Worm (Caenorhabditis elegans): ENCODE measurements around the gene rol-3.

The rol-3 gene

DNA sequence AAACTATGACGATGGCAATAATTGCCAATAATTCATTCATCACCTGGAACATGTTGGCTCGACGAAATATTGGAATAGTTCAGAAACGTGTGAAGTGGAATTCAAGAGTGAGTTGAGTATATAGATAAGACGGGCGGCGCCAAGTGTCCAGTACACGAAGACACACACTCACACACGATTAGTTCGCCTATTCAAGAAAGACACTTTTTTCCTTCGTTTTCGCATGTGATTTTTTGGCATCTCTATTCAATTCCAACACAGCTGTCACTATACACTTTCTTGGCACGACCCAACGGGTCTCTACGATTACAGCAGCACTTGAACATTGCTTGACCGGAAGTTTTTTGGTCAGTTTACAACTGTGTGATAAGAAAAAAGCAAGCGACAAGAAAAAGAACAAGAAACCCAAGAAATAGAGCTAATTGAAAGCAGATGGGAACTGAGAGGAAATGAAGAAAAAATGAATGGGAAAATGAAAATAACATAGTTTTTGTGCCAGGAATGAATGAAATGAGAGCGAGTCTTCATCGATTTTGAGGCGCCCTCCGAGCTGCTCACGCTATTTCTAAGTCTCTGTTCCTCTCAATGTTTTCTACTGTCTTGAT is 20.4 kb downstream of the rol-3 start, which contains the start of gene K07C11.8:
K07C11.8 (minus strand) TSS at position 224 of the 605 bp plus-strand sequence.
- no peak for TF ChIP-seq alr-1 (tag; optimal IDR thresholded peaks at IDR 0.05)
- TF ChIP-seq Y55F3AM.14 (GFP tag; optimal IDR thresholded peaks at IDR 0.05): no peak
- no peak for TF ChIP-seq blmp-1 (tag; optimal IDR thresholded peaks at IDR 0.05; ENCODE audit: insufficient read depth)
- no peak for TF ChIP-seq nhr-21 (tag; optimal IDR thresholded peaks at IDR 0.05)
- no peak for TF ChIP-seq gmeb-1 (tag; optimal IDR thresholded peaks at IDR 0.05)
- TF ChIP-seq skn-1 (tag; optimal IDR thresholded peaks at IDR 0.05): no peak
- no peak for TF ChIP-seq crh-2 (tag; optimal IDR thresholded peaks at IDR 0.05)
- TF ChIP-seq zag-1 (tag; optimal IDR thresholded peaks at IDR 0.05): no peak
- no peak for TF ChIP-seq nhr-6 (tag; optimal IDR thresholded peaks at IDR 0.05)
- TF ChIP-seq fos-1 (tag; optimal IDR thresholded peaks at IDR 0.05): peak; percentile 11
- peak; percentile 39 for TF ChIP-seq unc-55 (GFP tag; optimal IDR thresholded peaks at IDR 0.05)
- TF ChIP-seq nhr-23 (tag; optimal IDR thresholded peaks at IDR 0.05): no peak
- TF ChIP-seq aly-2 (tag; optimal IDR thresholded peaks at IDR 0.05): no peak
- TF ChIP-seq unc-39 (tag; optimal IDR thresholded peaks at IDR 0.05): no peak
- TF ChIP-seq ceh-16 (tag; optimal IDR thresholded peaks at IDR 0.05): no peak
- no peak for TF ChIP-seq peb-1 (tag; optimal IDR thresholded peaks at IDR 0.05)

DNA sequence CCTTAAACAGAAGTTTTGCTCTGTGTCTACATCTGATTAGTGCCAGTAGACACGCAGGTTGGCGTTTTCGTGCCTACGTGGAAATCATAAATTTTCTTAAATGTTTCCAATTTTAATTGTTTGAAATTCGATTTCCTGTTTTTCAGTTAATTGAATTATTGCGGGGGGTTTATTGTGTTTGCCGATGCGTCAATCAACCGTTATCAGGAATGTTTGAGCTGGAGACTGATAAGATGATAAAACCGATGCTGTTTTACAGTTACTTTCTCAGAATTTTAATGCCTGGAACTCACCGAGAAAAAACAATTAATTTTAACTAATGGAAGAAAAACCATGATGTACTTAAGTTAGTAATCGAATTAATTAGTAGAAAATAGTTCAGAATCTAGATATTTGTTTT is 21.1 kb downstream of the rol-3 start:
- TF ChIP-seq gmeb-1 (tag; optimal IDR thresholded peaks at IDR 0.05): peak; percentile 23
- no peak for TF ChIP-seq nhr-129 (tag; optimal IDR thresholded peaks at IDR 0.05)
- no peak for TF ChIP-seq lin-13 (GFP tag; optimal IDR thresholded peaks at IDR 0.05)
- no peak for TF ChIP-seq ztf-1 (GFP tag; conservative IDR thresholded peaks at IDR 0.05)
- no peak for TF ChIP-seq nhr-6 (tag; optimal IDR thresholded peaks at IDR 0.05)
- TF ChIP-seq ceh-82 (tag; optimal IDR thresholded peaks at IDR 0.05): no peak
- no peak for TF ChIP-seq mbf-1 (tag; optimal IDR thresholded peaks at IDR 0.05)
- TF ChIP-seq peb-1 (tag; optimal IDR thresholded peaks at IDR 0.05): no peak
- no peak for TF ChIP-seq nhr-23 (tag; optimal IDR thresholded peaks at IDR 0.05)
- TF ChIP-seq nhr-25 (tag; optimal IDR thresholded peaks at IDR 0.05): no peak
- no peak for TF ChIP-seq dmd-4 (tag; optimal IDR thresholded peaks at IDR 0.05)
- no peak for TF ChIP-seq elt-1 (tag; optimal IDR thresholded peaks at IDR 0.05)
- no peak for TF ChIP-seq zag-1 (tag; optimal IDR thresholded peaks at IDR 0.05)
- TF ChIP-seq F13H6.1 (tag; optimal IDR thresholded peaks at IDR 0.05): peak; percentile 13
- no peak for TF ChIP-seq sem-4 (tag; optimal IDR thresholded peaks at IDR 0.05)
- TF ChIP-seq crh-2 (tag; optimal IDR thresholded peaks at IDR 0.05): peak; percentile 12
- peak; percentile 23 for TF ChIP-seq sma-9 (GFP tag; optimal IDR thresholded peaks at IDR 0.05)
- no peak for TF ChIP-seq sma-9 (tag; optimal IDR thresholded peaks at IDR 0.05)
- no peak for TF ChIP-seq R02D3.7 (tag; optimal IDR thresholded peaks at IDR 0.05)
- TF ChIP-seq blmp-1 (tag; optimal IDR thresholded peaks at IDR 0.05; ENCODE audit: insufficient read depth): no peak
- TF ChIP-seq nhr-237 (tag; optimal IDR thresholded peaks at IDR 0.05): no peak
- no peak for TF ChIP-seq ztf-11 (tag; optimal IDR thresholded peaks at IDR 0.05)
- TF ChIP-seq alr-1 (tag; optimal IDR thresholded peaks at IDR 0.05): no peak
- no peak for TF ChIP-seq lin-11 (tag; optimal IDR thresholded peaks at IDR 0.05)
- peak; percentile 71 for TF ChIP-seq fos-1 (tag; optimal IDR thresholded peaks at IDR 0.05)
- TF ChIP-seq aly-2 (tag; optimal IDR thresholded peaks at IDR 0.05): no peak
- no peak for TF ChIP-seq nhr-11 (tag; optimal IDR thresholded peaks at IDR 0.05)
- no peak for TF ChIP-seq unc-55 (GFP tag; optimal IDR thresholded peaks at IDR 0.05)
- TF ChIP-seq lsy-2 (tag; optimal IDR thresholded peaks at IDR 0.05): no peak
- TF ChIP-seq Y55F3AM.14 (GFP tag; optimal IDR thresholded peaks at IDR 0.05): no peak
- no peak for TF ChIP-seq C34F6.9 (tag; optimal IDR thresholded peaks at IDR 0.05)
- no peak for TF ChIP-seq egl-27 (tag; optimal IDR thresholded peaks at IDR 0.05)
- TF ChIP-seq snpc-4 (tag; optimal IDR thresholded peaks at IDR 0.05): no peak
- TF ChIP-seq ztf-4 (tag; optimal IDR thresholded peaks at IDR 0.05): no peak
- TF ChIP-seq unc-39 (tag; optimal IDR thresholded peaks at IDR 0.05): no peak
- TF ChIP-seq unc-62 (GFP tag; optimal IDR thresholded peaks at IDR 0.05): no peak
- no peak for TF ChIP-seq mdl-1 (tag; optimal IDR thresholded peaks at IDR 0.05)

DNA sequence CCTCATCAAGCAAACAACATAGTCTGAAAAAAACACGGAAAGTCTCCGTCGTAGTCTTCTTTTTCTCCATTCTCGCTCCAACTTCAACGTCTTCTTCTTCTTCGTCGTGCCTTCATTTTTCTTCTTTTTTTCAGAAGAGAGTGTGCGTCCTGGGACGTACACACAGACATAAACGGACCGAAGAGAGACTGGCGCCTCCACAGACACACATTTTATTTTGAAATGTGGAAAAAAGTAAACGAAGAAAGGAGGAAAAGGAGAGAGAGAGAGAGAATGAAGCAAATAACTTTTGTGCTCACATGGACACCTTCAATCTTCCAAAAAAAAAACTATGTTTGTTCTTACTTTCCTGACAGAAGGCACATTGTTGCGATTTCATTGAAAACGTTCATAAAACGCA is 23.1 kb downstream of the rol-3 start:
- TF ChIP-seq elt-1 (tag; optimal IDR thresholded peaks at IDR 0.05): no peak
- TF ChIP-seq fos-1 (tag; optimal IDR thresholded peaks at IDR 0.05): no peak
- TF ChIP-seq lin-39 (tag; optimal IDR thresholded peaks at IDR 0.05): no peak
- peak; percentile 68 for TF ChIP-seq unc-55 (GFP tag; optimal IDR thresholded peaks at IDR 0.05)
- no peak for TF ChIP-seq skn-1 (tag; optimal IDR thresholded peaks at IDR 0.05)
- TF ChIP-seq gmeb-1 (tag; optimal IDR thresholded peaks at IDR 0.05): no peak
- TF ChIP-seq nhr-6 (tag; optimal IDR thresholded peaks at IDR 0.05): no peak
- TF ChIP-seq nhr-21 (tag; optimal IDR thresholded peaks at IDR 0.05): no peak
- TF ChIP-seq egl-27 (tag; optimal IDR thresholded peaks at IDR 0.05): no peak
- peak; percentile 20 for TF ChIP-seq C34F6.9 (tag; optimal IDR thresholded peaks at IDR 0.05)
- peak; percentile 5 for TF ChIP-seq ama-1 (optimal IDR thresholded peaks at IDR 0.05)
- TF ChIP-seq R02D3.7 (tag; optimal IDR thresholded peaks at IDR 0.05): no peak

Data from whole organism, L2 larva.